Fruit fly (Drosophila melanogaster) whole organism, embryonic: ENCODE results near the gene mRpL14.
A peak's percentile ranks its signal among the peaks of the same experiment; 100 is the strongest.

Experiments used
- Abd-B ChIP-seq: fragments of 200-800 bp; sonication (Bioruptor generic); optimal IDR thresholded peaks from 2 replicates; lab custom pipeline; 2018; ENCODE audit warnings: missing biosample characterization, mild to moderate bottlenecking, missing genetic modification characterization, moderate library complexity
- Adf1 ChIP-seq: fragments of 200-800 bp; sonication (Bioruptor generic); IDR thresholded peaks from 2 replicates; pipeline ENCODE4 v1.3.6; 2022; ENCODE audit warnings: missing biosample characterization, missing genetic modification characterization
- B-H1 ChIP-seq: fragments of 200-800 bp; sonication (Bioruptor generic); IDR thresholded peaks from 3 replicates; pipeline ENCODE4 v1.3.6; 2022; ENCODE audit warnings: missing biosample characterization, missing genetic modification characterization
- Bgb ChIP-seq: fragments of 200-800 bp; sonication (Bioruptor generic); IDR thresholded peaks from 2 replicates; pipeline ENCODE4 v1.3.6; 2022; ENCODE audit warnings: missing biosample characterization, missing genetic modification characterization; ENCODE audit not compliant: partially characterized antibody
- CG1024 ChIP-seq: fragments of 200-800 bp; sonication (Bioruptor generic); IDR thresholded peaks from 2 replicates; pipeline ENCODE4 v1.3.6; 2022; ENCODE audit warnings: missing biosample characterization, missing genetic modification characterization
- CG11696 ChIP-seq: fragments of 200-800 bp; sonication (Bioruptor generic); IDR thresholded peaks from 2 replicates; pipeline ENCODE4 v1.3.6; 2022; ENCODE audit warnings: missing biosample characterization, missing genetic modification characterization
- CG12104 ChIP-seq: fragments of 200-800 bp; sonication (Bioruptor generic); optimal IDR thresholded peaks from 3 replicates; lab custom pipeline; 2016; ENCODE audit warnings: missing biosample characterization, missing genetic modification characterization
- CG13123 ChIP-seq: fragments of 200-800 bp; sonication (Bioruptor generic); optimal IDR thresholded peaks from 2 replicates; lab custom pipeline; 2016; ENCODE audit warnings: missing biosample characterization, missing genetic modification characterization
- CG13287 ChIP-seq: fragments of 200-800 bp; sonication (Bioruptor generic); IDR thresholded peaks from 2 replicates; pipeline ENCODE4 v1.3.6; 2022; ENCODE audit warnings: missing biosample characterization, missing genetic modification characterization; ENCODE audit not compliant: partially characterized antibody
- CG14860 ChIP-seq: fragments of 200-800 bp; sonication (Bioruptor generic); IDR thresholded peaks from 3 replicates; pipeline ENCODE4 v1.3.6; 2022; ENCODE audit warnings: missing biosample characterization, missing genetic modification characterization; ENCODE audit not compliant: partially characterized antibody
- CG16779 ChIP-seq: fragments of 200-800 bp; sonication (Bioruptor generic); IDR thresholded peaks from 2 replicates; pipeline ENCODE4 v1.3.6; 2022; ENCODE audit warnings: missing biosample characterization, missing genetic modification characterization
- CG32532 ChIP-seq: fragments of 200-800 bp; sonication (Bioruptor generic); IDR thresholded peaks from 2 replicates; pipeline ENCODE4 v1.3.6; 2022; ENCODE audit warnings: missing biosample characterization, missing genetic modification characterization
- CG42726 ChIP-seq: fragments of 200-800 bp; sonication (Bioruptor generic); IDR thresholded peaks from 2 replicates; pipeline ENCODE4 v1.3.6; 2022; ENCODE audit warnings: missing biosample characterization, missing genetic modification characterization; ENCODE audit not compliant: partially characterized antibody
- CG4707 ChIP-seq: fragments of 200-800 bp; sonication (Bioruptor generic); optimal IDR thresholded peaks from 2 replicates; lab custom pipeline; 2018; ENCODE audit warnings: missing biosample characterization, mild to moderate bottlenecking, missing genetic modification characterization, moderate library complexity
- CG5180 ChIP-seq: fragments of 200-800 bp; sonication (Bioruptor generic); optimal IDR thresholded peaks from 3 replicates; lab custom pipeline; 2017; ENCODE audit warnings: missing biosample characterization, missing genetic modification characterization, mild to moderate bottlenecking, moderate library complexity, missing genetic modification reagents
- CG7928 ChIP-seq: fragments of 200-800 bp; sonication (Bioruptor generic); optimal IDR thresholded peaks from 2 replicates; lab custom pipeline; 2017; ENCODE audit warnings: missing biosample characterization, mild to moderate bottlenecking, missing genetic modification characterization
- Camta ChIP-seq: fragments of 200-800 bp; sonication (Bioruptor generic); optimal IDR thresholded peaks from 2 replicates; lab custom pipeline; 2016; ENCODE audit warnings: missing biosample characterization, missing genetic modification characterization
- D19B ChIP-seq: fragments of 200-800 bp; sonication (Bioruptor generic); optimal IDR thresholded peaks from 2 replicates; lab custom pipeline; 2017; ENCODE audit warnings: missing biosample characterization, mild to moderate bottlenecking, missing genetic modification characterization
- Dip3 ChIP-seq: fragments of 200-800 bp; sonication (Bioruptor generic); optimal IDR thresholded peaks from 3 replicates; lab custom pipeline; 2016; ENCODE audit warnings: missing biosample characterization, missing genetic modification characterization
- Doc3 ChIP-seq: fragments of 200-800 bp; sonication (Bioruptor generic); IDR thresholded peaks from 3 replicates; pipeline ENCODE4 v1.3.6; 2022; ENCODE audit warnings: missing biosample characterization, missing genetic modification characterization; ENCODE audit not compliant: partially characterized antibody
- HLH3B ChIP-seq: fragments of 200-800 bp; sonication (Bioruptor generic); IDR thresholded peaks from 2 replicates; pipeline ENCODE4 v1.3.6; 2022; ENCODE audit warnings: missing biosample characterization, missing genetic modification characterization
- Hr39 ChIP-seq: fragments of >200 bp; optimal IDR thresholded peaks from 2 replicates; lab custom pipeline; 2017
- Hr51 ChIP-seq, 2 experiments: fragments of 200-800 bp; sonication (Bioruptor generic); optimal IDR thresholded peaks; 2 replicates in 1 of 2; 3 replicates in 1 of 2; lab custom pipeline; 2016 to 2018; ENCODE audit warnings: missing biosample characterization in 2 of 2, missing genetic modification characterization in 2 of 2, mild to moderate bottlenecking in 1 of 2, moderate library complexity in 1 of 2
- Optix ChIP-seq: fragments of 200-800 bp; sonication (Bioruptor generic); IDR thresholded peaks from 3 replicates; pipeline ENCODE4 v1.3.6; 2022; ENCODE audit warnings: missing biosample characterization, missing genetic modification characterization
- Rx ChIP-seq: fragments of 200-800 bp; sonication (Bioruptor generic); IDR thresholded peaks from 2 replicates; pipeline ENCODE4 v1.3.6; 2022; ENCODE audit warnings: missing biosample characterization, missing genetic modification characterization
- Sox100B ChIP-seq: fragments of 200-800 bp; sonication (Bioruptor generic); optimal IDR thresholded peaks from 3 replicates; lab custom pipeline; 2018; ENCODE audit warnings: missing biosample characterization, mild to moderate bottlenecking, missing genetic modification characterization
- ac ChIP-seq: fragments of 200-800 bp; sonication (Bioruptor generic); optimal IDR thresholded peaks from 3 replicates; lab custom pipeline; 2017; ENCODE audit warnings: missing biosample characterization, mild to moderate bottlenecking, missing genetic modification characterization
- bsh ChIP-seq, 2 experiments: fragments of 200-800 bp; sonication (Bioruptor generic); optimal IDR thresholded peaks; 2 replicates each; lab custom pipeline; 2017 to 2018; ENCODE audit warnings: mild to moderate bottlenecking in 2 of 2, missing biosample characterization in 2 of 2, missing genetic modification characterization in 2 of 2, moderate library complexity in 1 of 2
- corto ChIP-seq: fragments of 200-800 bp; sonication (Bioruptor generic); optimal IDR thresholded peaks from 2 replicates; lab custom pipeline; 2016; ENCODE audit warnings: missing biosample characterization, mild to moderate bottlenecking, missing genetic modification characterization, moderate library complexity
- dan ChIP-seq: fragments of 200-800 bp; sonication (Bioruptor generic); IDR thresholded peaks from 2 replicates; pipeline ENCODE4 v1.3.6; 2022; ENCODE audit warnings: missing biosample characterization, missing genetic modification characterization
- dimm ChIP-seq: fragments of 200-800 bp; sonication (Bioruptor generic); IDR thresholded peaks from 2 replicates; pipeline ENCODE4 v1.3.6; 2022; ENCODE audit warnings: missing biosample characterization, missing genetic modification characterization
- dmrt99B ChIP-seq: fragments of 200-800 bp; sonication (Bioruptor generic); optimal IDR thresholded peaks from 2 replicates; lab custom pipeline; 2018; ENCODE audit warnings: missing biosample characterization, mild to moderate bottlenecking, missing genetic modification characterization, moderate library complexity
- fd96Cb ChIP-seq: fragments of 200-800 bp; sonication (Bioruptor generic); optimal IDR thresholded peaks from 2 replicates; lab custom pipeline; 2018; ENCODE audit warnings: missing biosample characterization, mild to moderate bottlenecking, missing genetic modification characterization, moderate library complexity
- fu2 ChIP-seq: fragments of 200-800 bp; sonication (Bioruptor generic); optimal IDR thresholded peaks from 2 replicates; lab custom pipeline; 2016; ENCODE audit warnings: missing biosample characterization, missing genetic modification characterization
- gro ChIP-seq: fragments of 200-800 bp; sonication (Bioruptor generic); optimal IDR thresholded peaks from 2 replicates; lab custom pipeline; 2016; ENCODE audit warnings: missing biosample characterization, missing genetic modification characterization
- gsb ChIP-seq: fragments of 200-800 bp; sonication (Bioruptor generic); IDR thresholded peaks from 2 replicates; pipeline ENCODE4 v1.3.6; 2022; ENCODE audit warnings: missing biosample characterization, missing genetic modification characterization
- h ChIP-seq: fragments of >200 bp; optimal IDR thresholded peaks from 2 replicates; lab custom pipeline; 2017
- hb ChIP-seq: fragments of 200-800 bp; sonication (Bioruptor generic); IDR thresholded peaks from 3 replicates; pipeline ENCODE4 v1.3.6; 2022; ENCODE audit warnings: missing biosample characterization, missing genetic modification characterization; ENCODE audit not compliant: partially characterized antibody
- hth ChIP-seq: fragments of >200 bp; optimal IDR thresholded peaks from 2 replicates; lab custom pipeline; 2017; ENCODE audit warnings: inconsistent platforms
- jing ChIP-seq: fragments of 200-800 bp; sonication (Bioruptor generic); optimal IDR thresholded peaks from 2 replicates; lab custom pipeline; 2018; ENCODE audit warnings: missing biosample characterization, mild to moderate bottlenecking, missing genetic modification characterization
- knrl ChIP-seq: fragments of 200-800 bp; sonication (Bioruptor generic); IDR thresholded peaks from 3 replicates; pipeline ENCODE4 v1.3.6; 2022; ENCODE audit warnings: missing biosample characterization, missing genetic modification characterization; ENCODE audit not compliant: partially characterized antibody
- nerfin-2 ChIP-seq: fragments of 200-800 bp; sonication (Bioruptor generic); IDR thresholded peaks from 2 replicates; pipeline ENCODE4 v1.3.6; 2022; ENCODE audit warnings: missing biosample characterization, missing genetic modification characterization; ENCODE audit not compliant: partially characterized antibody
- odd ChIP-seq: fragments of 200-800 bp; sonication (Bioruptor generic); optimal IDR thresholded peaks from 2 replicates; lab custom pipeline; 2017; ENCODE audit warnings: missing biosample characterization, mild to moderate bottlenecking, missing genetic modification characterization
- peb ChIP-seq: fragments of 200-800 bp; sonication (Bioruptor generic); IDR thresholded peaks from 2 replicates; pipeline ENCODE4 v1.3.6; 2022; ENCODE audit warnings: missing biosample characterization, missing genetic modification characterization
- pho ChIP-seq: fragments of 200-800 bp; sonication (Bioruptor generic); optimal IDR thresholded peaks from 2 replicates; lab custom pipeline; 2016; ENCODE audit warnings: missing biosample characterization, missing genetic modification characterization
- phol ChIP-seq: fragments of 200-800 bp; sonication (Bioruptor generic); optimal IDR thresholded peaks from 3 replicates; lab custom pipeline; 2018; ENCODE audit warnings: missing biosample characterization, mild to moderate bottlenecking, missing genetic modification characterization, moderate library complexity
- sna ChIP-seq: fragments of 200-800 bp; sonication (Bioruptor generic); IDR thresholded peaks from 2 replicates; pipeline ENCODE4 v1.3.6; 2022; ENCODE audit warnings: missing biosample characterization, missing genetic modification characterization; ENCODE audit not compliant: partially characterized antibody
- stwl ChIP-seq: fragments of 200-800 bp; sonication (Bioruptor generic); optimal IDR thresholded peaks from 3 replicates; lab custom pipeline; 2018; ENCODE audit warnings: missing biosample characterization, mild to moderate bottlenecking, missing genetic modification characterization, moderate library complexity

mRpL14 gene

dm6 chrX:2301613-2302522 lies 42.6 kb downstream of the mRpL14 start:
- peak; percentile 45 for TF ChIP-seq CG4707 (GFP tag; lab: Kevin White, UChicago)
- TF ChIP-seq CG12104 (GFP tag; lab: Kevin White, UChicago): peak; percentile 65
- TF ChIP-seq CG13123 (GFP tag; lab: Kevin White, UChicago): peak; percentile 44
- TF ChIP-seq dan (GFP tag; lab: Robert Waterston, UW): peak; percentile 17; the same call in 1 of the 2 replicates
- TF ChIP-seq CG42726 (GFP tag; lab: Robert Waterston, UW): no peak
- TF ChIP-seq Optix (GFP tag; lab: Robert Waterston, UW): peak; percentile 78; the same call in 2 of the 3 replicates
- peak; percentile 78 for TF ChIP-seq Abd-B
- peak; percentile 78 for TF ChIP-seq fu2 (GFP tag; lab: Kevin White, UChicago)
- peak; percentile 67; the same call in 1 of the 2 replicates for TF ChIP-seq CG1024 (GFP tag; lab: Robert Waterston, UW)
- peak; percentile 44 to 82 for TF ChIP-seq Hr51 (GFP tag; optimal IDR thresholded peaks at IDR 0.05; lab: Kevin White, UChicago)
- peak; percentile 79 for TF ChIP-seq CG32532 (GFP tag; lab: Robert Waterston, UW)
- TF ChIP-seq HLH3B (GFP tag; lab: Robert Waterston, UW): peak; percentile 81
- TF ChIP-seq CG14860 (GFP tag; lab: Robert Waterston, UW): no peak
- peak; percentile 78 for TF ChIP-seq pho (GFP tag; lab: Kevin White, UChicago)
- peak; percentile 97 for TF ChIP-seq CG11696 (GFP tag; lab: Robert Waterston, UW)
- TF ChIP-seq Camta: peak; percentile 68
- peak; percentile 80 for TF ChIP-seq Rx
- peak; percentile 86 for TF ChIP-seq fd96Cb
- TF ChIP-seq sna (GFP tag; lab: Robert Waterston, UW): no peak
- no peak for TF ChIP-seq h (lab: Kevin White, UChicago)
- peak; percentile 65; the same call in 1 of the 2 replicates for TF ChIP-seq gsb
- peak; percentile 74 for TF ChIP-seq jing (GFP tag; lab: Kevin White, UChicago)
- TF ChIP-seq CG5180 (GFP tag; lab: Kevin White, UChicago): peak; percentile 70
- no peak for TF ChIP-seq nerfin-2 (GFP tag; lab: Robert Waterston, UW)
- no peak for TF ChIP-seq hb (GFP tag; lab: Robert Waterston, UW)
- TF ChIP-seq CG7928 (GFP tag; lab: Kevin White, UChicago): peak; percentile 20
- TF ChIP-seq CG13287 (GFP tag; lab: Robert Waterston, UW): no peak
- TF ChIP-seq hth (lab: Kevin White, UChicago): no peak
- TF ChIP-seq phol (tag; lab: Kevin White, UChicago): peak; percentile 87
- TF ChIP-seq Adf1 (GFP tag; lab: Robert Waterston, UW): 0 out of 2 replicates have a peak, but pooled peaks have one; percentile 60
- TF ChIP-seq B-H1 (GFP tag; lab: Robert Waterston, UW): peak; percentile 73
- TF ChIP-seq dmrt99B (tag; lab: Kevin White, UChicago): peak; percentile 91
- TF ChIP-seq D19B (GFP tag; lab: Kevin White, UChicago): peak; percentile 61
- peak; percentile 45 for TF ChIP-seq gro (GFP tag; lab: Kevin White, UChicago)
- no peak for TF ChIP-seq Doc3
- TF ChIP-seq Bgb (GFP tag; lab: Robert Waterston, UW): no peak
- TF ChIP-seq CG16779 (GFP tag; lab: Robert Waterston, UW): no peak
- peak; percentile 23 for TF ChIP-seq ac
- TF ChIP-seq bsh (GFP tag; optimal IDR thresholded peaks at IDR 0.05; lab: Kevin White, UChicago): peak; percentile 34 to 88
- no peak for TF ChIP-seq corto
- TF ChIP-seq Hr39: no peak
- TF ChIP-seq knrl (GFP tag; lab: Robert Waterston, UW): no peak
- TF ChIP-seq Dip3 (GFP tag; lab: Kevin White, UChicago): peak; percentile 54
- peak; percentile 46; the same call in 1 of the 2 replicates for TF ChIP-seq dimm (GFP tag; lab: Robert Waterston, UW)
- peak; percentile 85 for TF ChIP-seq Sox100B
- TF ChIP-seq odd (GFP tag; lab: Kevin White, UChicago): peak; percentile 62
- TF ChIP-seq stwl: no peak
- peak; percentile 71 for TF ChIP-seq peb (GFP tag; lab: Robert Waterston, UW)
